Worm (Caenorhabditis elegans) whole organism, L4 larva: Measurements from ENCODE around the gene C16C8.14.

Source experiments
- ZK546.5 ChIP-seq, 2 experiments: sonication (generic microtip); optimal IDR thresholded peaks; 2 replicates each; lab custom pipeline; 2017; ENCODE audit warnings: missing biosample characterization in 2 of 2, missing genetic modification characterization in 2 of 2
- ama-1 ChIP-seq: fragments of 150-350 bp; optimal IDR thresholded peaks from 2 replicates; lab custom pipeline; 2014; ENCODE audit warnings: inconsistent platforms, mixed read lengths
- duxl-1 ChIP-seq: sonication (generic microtip); optimal IDR thresholded peaks from 2 replicates; lab custom pipeline; 2016; ENCODE audit warnings: mild to moderate bottlenecking, missing genetic modification characterization, moderate library complexity, missing compliant biosample characterization; ENCODE audit not compliant: poor library complexity
- egl-27 ChIP-seq: sonication (generic microtip); optimal IDR thresholded peaks from 3 replicates; lab custom pipeline; 2017; ENCODE audit warnings: missing biosample characterization, missing genetic modification reagents, missing genetic modification characterization
- fkh-10 ChIP-seq: fragments of 150-350 bp; optimal IDR thresholded peaks from 2 replicates; lab custom pipeline; 2014; ENCODE audit warnings: missing biosample characterization, missing genetic modification reagents, missing genetic modification characterization
- fos-1 ChIP-seq: fragments of 150-350 bp; optimal IDR thresholded peaks from 2 replicates; lab custom pipeline; 2014; ENCODE audit warnings: missing biosample characterization, missing genetic modification characterization
- mep-1 ChIP-seq: fragments of 150-350 bp; sonication (generic microtip); optimal IDR thresholded peaks from 3 replicates; lab custom pipeline; 2014; ENCODE audit warnings: missing biosample characterization, missing genetic modification characterization
- nhr-11 ChIP-seq: fragments of 150-350 bp; optimal IDR thresholded peaks from 2 replicates; lab custom pipeline; 2014; ENCODE audit warnings: missing biosample characterization, missing genetic modification characterization
- nhr-237 ChIP-seq: sonication (generic microtip); optimal IDR thresholded peaks from 2 replicates; lab custom pipeline; 2017; ENCODE audit warnings: missing biosample characterization, missing genetic modification characterization
- zfp-2 ChIP-seq: sonication (generic microtip); optimal IDR thresholded peaks from 2 replicates; lab custom pipeline; 2016; ENCODE audit warnings: mild to moderate bottlenecking, missing genetic modification characterization, missing compliant biosample characterization
- zfp-3 ChIP-seq: fragments of 200-800 bp; sonication (Bioruptor generic); conservative IDR thresholded peaks from 2 replicates; pipeline ENCODE4 v1.3.6; 2022; ENCODE audit warnings: missing genetic modification reagents, missing genetic modification characterization, missing compliant biosample characterization
- zip-2 ChIP-seq: fragments of 150-350 bp; optimal IDR thresholded peaks from 2 replicates; lab custom pipeline; 2014; ENCODE audit warnings: missing biosample characterization, missing genetic modification characterization

DNA sequence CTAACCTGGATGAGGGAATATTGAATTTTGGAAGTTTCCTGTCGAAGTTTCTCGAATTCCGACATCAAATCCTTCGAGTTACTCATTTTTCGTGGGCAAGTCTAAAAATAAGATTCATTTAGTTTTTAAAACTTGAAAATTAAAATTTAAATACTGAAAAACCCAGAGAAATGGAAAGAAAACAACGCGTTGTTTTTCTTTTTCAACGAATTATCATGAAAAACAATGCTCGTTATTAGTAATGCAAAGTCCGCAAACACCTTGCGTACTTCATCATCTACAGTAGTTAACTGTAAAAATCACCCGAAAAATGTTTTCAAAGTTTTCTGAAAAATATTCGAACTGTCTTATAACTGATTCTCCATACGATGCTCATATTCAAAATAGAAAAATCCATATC lies 5.3 kb upstream of the C16C8.14 start, which contains the start of gene C16C8.4:
- TF ChIP-seq zfp-2 (tag; lab: Kevin White, UChicago) (no peak), ama-1 (lab: Kevin White, UChicago) (no peak), duxl-1 (tag; lab: Kevin White, UChicago) (no peak), nhr-11 (no peak), nhr-237 (tag; lab: Kevin White, UChicago) (no peak), fkh-10 (GFP tag; lab: Kevin White, UChicago) (no peak), zfp-3 (no peak), fos-1 (tag; lab: Kevin White, UChicago) (no peak), ZK546.5 (tag; optimal IDR thresholded peaks at IDR 0.05; lab: Kevin White, UChicago) (no peak), egl-27 (tag; lab: Kevin White, UChicago) (no peak), zip-2 (no peak), mep-1 (tag; lab: Kevin White, UChicago) (no peak)
